Worm (Caenorhabditis elegans) whole organism, late embryonic: ENCODE measurements around the gene C39B10.5.

ENCODE experiments used
- C38D4.7 ChIP-seq: fragments of 200-800 bp; sonication (Bioruptor generic); optimal IDR thresholded peaks from 2 replicates; lab custom pipeline; 2018; ENCODE audit warnings: mild to moderate bottlenecking, missing genetic modification characterization, moderate library complexity, missing compliant biosample characterization
- K02D7.2 ChIP-seq: sonication (generic microtip); optimal IDR thresholded peaks from 2 replicates; lab custom pipeline; 2017; ENCODE audit warnings: mild to moderate bottlenecking, missing genetic modification characterization, missing compliant biosample characterization
- K09A11.1 ChIP-seq: sonication (generic microtip); optimal IDR thresholded peaks from 2 replicates; lab custom pipeline; 2017; ENCODE audit warnings: antibody characterized with exemption, mild to moderate bottlenecking, missing genetic modification characterization, missing compliant biosample characterization; ENCODE audit not compliant: insufficient read depth
- ceh-14 ChIP-seq: sonication (generic microtip); optimal IDR thresholded peaks from 2 replicates; lab custom pipeline; 2016; ENCODE audit warnings: missing genotype, missing genetic modification characterization, missing compliant biosample characterization
- ceh-2 ChIP-seq: sonication (generic microtip); optimal IDR thresholded peaks from 2 replicates; lab custom pipeline; 2016; ENCODE audit warnings: missing genotype, missing genetic modification characterization, missing compliant biosample characterization
- ceh-24 ChIP-seq: sonication (generic microtip); optimal IDR thresholded peaks from 2 replicates; lab custom pipeline; 2016; ENCODE audit warnings: mild to moderate bottlenecking, missing genetic modification characterization, missing compliant biosample characterization
- ceh-30 ChIP-seq: fragments of 150-350 bp; optimal IDR thresholded peaks from 2 replicates; lab custom pipeline; 2014; ENCODE audit warnings: missing biosample characterization, missing genetic modification characterization
- ceh-34 ChIP-seq: sonication (generic microtip); optimal IDR thresholded peaks from 2 replicates; lab custom pipeline; 2016; ENCODE audit warnings: mild to moderate bottlenecking, missing genetic modification characterization, missing compliant biosample characterization
- ceh-48 ChIP-seq: sonication (generic microtip); optimal IDR thresholded peaks from 2 replicates; lab custom pipeline; 2016; ENCODE audit warnings: missing genetic modification characterization, inconsistent platforms, missing compliant biosample characterization
- ceh-9 ChIP-seq: sonication (generic microtip); optimal IDR thresholded peaks from 2 replicates; lab custom pipeline; 2016; ENCODE audit warnings: mild to moderate bottlenecking, missing genetic modification characterization, inconsistent platforms, missing compliant biosample characterization
- dmd-4 ChIP-seq: sonication (generic microtip); optimal IDR thresholded peaks from 2 replicates; lab custom pipeline; 2016; ENCODE audit warnings: borderline replicate concordance, missing genetic modification characterization, missing compliant biosample characterization
- ets-4 ChIP-seq: sonication (generic microtip); optimal IDR thresholded peaks from 2 replicates; lab custom pipeline; 2016; ENCODE audit warnings: missing genetic modification characterization, missing compliant biosample characterization
- eyg-1 ChIP-seq: sonication (generic microtip); optimal IDR thresholded peaks from 2 replicates; lab custom pipeline; 2016; ENCODE audit warnings: missing genotype, missing genetic modification characterization, missing compliant biosample characterization
- fkh-10 ChIP-seq: fragments of 150-350 bp; optimal IDR thresholded peaks from 2 replicates; lab custom pipeline; 2014; ENCODE audit warnings: missing biosample characterization, missing genetic modification reagents, missing genetic modification characterization
- fkh-6 ChIP-seq: sonication (generic microtip); optimal IDR thresholded peaks from 2 replicates; lab custom pipeline; 2016; ENCODE audit warnings: missing genetic modification characterization, missing compliant biosample characterization
- gmeb-2 ChIP-seq: sonication (generic microtip); optimal IDR thresholded peaks from 2 replicates; lab custom pipeline; 2016; ENCODE audit warnings: missing genetic modification characterization, inconsistent platforms, missing compliant biosample characterization
- hlh-30 ChIP-seq: sonication (generic microtip); optimal IDR thresholded peaks from 2 replicates; lab custom pipeline; 2017; ENCODE audit warnings: antibody characterized with exemption, missing genetic modification characterization, missing compliant biosample characterization; ENCODE audit not compliant: insufficient read depth
- hlh-6 ChIP-seq: sonication (generic microtip); optimal IDR thresholded peaks from 2 replicates; lab custom pipeline; 2016; ENCODE audit warnings: missing genotype, missing genetic modification characterization, missing compliant biosample characterization
- hlh-8 ChIP-seq: sonication (generic microtip); optimal IDR thresholded peaks from 2 replicates; lab custom pipeline; 2016; ENCODE audit warnings: missing genotype, missing genetic modification characterization, missing compliant biosample characterization
- madf-2 ChIP-seq: sonication (generic microtip); optimal IDR thresholded peaks from 2 replicates; lab custom pipeline; 2017; ENCODE audit warnings: missing genetic modification characterization, missing compliant biosample characterization
- mec-3 ChIP-seq: sonication (generic microtip); optimal IDR thresholded peaks from 2 replicates; lab custom pipeline; 2016; ENCODE audit warnings: borderline replicate concordance, missing genetic modification characterization, missing compliant biosample characterization
- nhr-232 ChIP-seq: sonication (generic microtip); optimal IDR thresholded peaks from 2 replicates; lab custom pipeline; 2016; ENCODE audit warnings: missing genetic modification characterization, missing compliant biosample characterization
- odd-2 ChIP-seq: sonication (generic microtip); optimal IDR thresholded peaks from 2 replicates; lab custom pipeline; 2017; ENCODE audit warnings: antibody characterized with exemption, mild to moderate bottlenecking, missing genetic modification characterization, missing compliant biosample characterization
- pag-3 ChIP-seq: sonication (generic microtip); optimal IDR thresholded peaks from 2 replicates; lab custom pipeline; 2016; ENCODE audit warnings: missing compliant biosample characterization, missing genetic modification characterization, borderline replicate concordance
- pat-9 ChIP-seq: fragments of 200-800 bp; sonication (Bioruptor generic); optimal IDR thresholded peaks from 2 replicates; lab custom pipeline; 2018; ENCODE audit warnings: mild to moderate bottlenecking, missing genetic modification characterization, moderate library complexity, missing compliant biosample characterization
- pha-2 ChIP-seq: sonication (generic microtip); optimal IDR thresholded peaks from 2 replicates; lab custom pipeline; 2017; ENCODE audit warnings: mild to moderate bottlenecking, missing genetic modification characterization, missing compliant biosample characterization
- pha-4 ChIP-seq: fragments of 150-350 bp; optimal IDR thresholded peaks from 2 replicates; lab custom pipeline; 2018; ENCODE audit warnings: missing biosample characterization, missing genetic modification reagents, missing genetic modification characterization
- pros-1 ChIP-seq: fragments of 150-350 bp; optimal IDR thresholded peaks from 2 replicates; lab custom pipeline; 2014; ENCODE audit warnings: missing biosample characterization, missing genetic modification reagents, missing genetic modification characterization
- rnt-1 ChIP-seq: sonication (generic microtip); optimal IDR thresholded peaks from 2 replicates; lab custom pipeline; 2016; ENCODE audit warnings: missing genetic modification characterization, missing compliant biosample characterization
- sox-2 ChIP-seq: fragments of 200-800 bp; sonication (Bioruptor generic); IDR thresholded peaks from 2 replicates; pipeline ENCODE4 v1.3.6; 2022; ENCODE audit warnings: missing genetic modification reagents, missing genetic modification characterization, missing compliant biosample characterization
- sox-4 ChIP-seq: sonication (generic microtip); optimal IDR thresholded peaks from 2 replicates; lab custom pipeline; 2017; ENCODE audit warnings: mild to moderate bottlenecking, missing genetic modification characterization, inconsistent platforms, missing compliant biosample characterization
- tbx-2 ChIP-seq: sonication (generic microtip); optimal IDR thresholded peaks from 2 replicates; lab custom pipeline; 2016; ENCODE audit warnings: missing genetic modification characterization, missing compliant biosample characterization
- ttx-3 ChIP-seq: sonication (generic microtip); optimal IDR thresholded peaks from 2 replicates; lab custom pipeline; 2016; ENCODE audit warnings: missing genetic modification reagents, missing genetic modification characterization, missing compliant biosample characterization
- unc-3 ChIP-seq, 2 experiments: fragments of 200-800 bp in 1 of 2; sonication (Bioruptor generic) in 1 of 2; sonication (generic microtip) in 1 of 2; conservative IDR thresholded peaks in 1 of 2; optimal IDR thresholded peaks in 1 of 2; 2 replicates each; pipeline versions ENCODE4 v1.3.6 to Lab custom; 2016 to 2022; ENCODE audit warnings: missing compliant biosample characterization in 2 of 2, missing genetic modification characterization in 2 of 2, missing genetic modification reagents in 1 of 2
- unc-42 ChIP-seq: sonication (generic microtip); optimal IDR thresholded peaks from 2 replicates; lab custom pipeline; 2016; ENCODE audit warnings: missing genotype, missing genetic modification characterization, missing compliant biosample characterization
- unc-55 ChIP-seq: sonication (generic microtip); optimal IDR thresholded peaks from 2 replicates; lab custom pipeline; 2017; ENCODE audit warnings: missing biosample characterization, missing genetic modification reagents, missing genetic modification characterization
- ztf-16 ChIP-seq: sonication (generic microtip); optimal IDR thresholded peaks from 2 replicates; lab custom pipeline; 2017; ENCODE audit warnings: missing genetic modification characterization, missing compliant biosample characterization

The C39B10.5 gene

DNA sequence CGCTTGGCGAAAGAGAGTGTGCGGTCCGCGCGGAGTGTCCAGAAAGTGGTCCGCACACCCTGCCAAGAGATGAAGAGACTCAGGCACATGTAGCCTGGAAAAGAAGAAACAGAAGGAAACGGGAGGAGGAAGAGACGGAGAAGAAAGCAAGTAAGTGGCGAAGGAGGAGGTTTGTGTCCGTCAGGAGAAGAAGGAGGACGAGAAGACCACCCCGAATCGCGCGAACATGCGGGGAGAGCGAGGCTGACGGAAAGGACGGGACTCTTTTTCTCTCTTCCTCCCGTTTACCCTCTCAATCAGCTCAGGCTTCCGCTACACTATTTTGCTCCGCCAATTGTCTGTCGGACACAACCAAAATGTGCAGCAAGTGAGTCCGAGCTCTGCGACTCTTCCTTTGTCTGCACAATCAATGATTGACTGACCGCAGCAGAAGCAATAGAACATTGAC, 11.6 kb upstream of the C39B10.5 start (continued):
- TF ChIP-seq dmd-4 (tag; lab: Kevin White, UChicago) = no peak
- peak; percentile 88 for TF ChIP-seq rnt-1 (tag; lab: Kevin White, UChicago)
- TF ChIP-seq K02D7.2 (tag; lab: Kevin White, UChicago) = no peak
- TF ChIP-seq eyg-1 = peak; percentile 15
- TF ChIP-seq fkh-10 (GFP tag; lab: Kevin White, UChicago) = peak; percentile 86
- no peak for TF ChIP-seq pha-2 (tag; lab: Kevin White, UChicago)
- TF ChIP-seq pat-9 = no peak
- peak; percentile 13 for TF ChIP-seq hlh-6 (tag; lab: Kevin White, UChicago)
- TF ChIP-seq ceh-9 = no peak
- 0 out of 2 replicates have a peak, but pooled peaks have one; percentile 30 for TF ChIP-seq sox-2 (GFP tag; lab: Robert Waterston, UW)
- TF ChIP-seq unc-42 (tag; lab: Kevin White, UChicago) = peak; percentile 91
- TF ChIP-seq pros-1 (tag; lab: Kevin White, UChicago) = peak; percentile 84
- TF ChIP-seq ceh-48 = peak; percentile 51
- TF ChIP-seq ceh-34 (tag; lab: Kevin White, UChicago) = peak; percentile 89
- peak; percentile 76 for TF ChIP-seq ceh-14 (tag; lab: Kevin White, UChicago)
- TF ChIP-seq gmeb-2 (tag; lab: Kevin White, UChicago) = no peak
- no peak for TF ChIP-seq ceh-24 (tag; lab: Kevin White, UChicago)
- TF ChIP-seq ttx-3 (tag; lab: Kevin White, UChicago) = peak; percentile 51
- peak; percentile 16 for TF ChIP-seq ceh-2 (tag; lab: Kevin White, UChicago)

DNA sequence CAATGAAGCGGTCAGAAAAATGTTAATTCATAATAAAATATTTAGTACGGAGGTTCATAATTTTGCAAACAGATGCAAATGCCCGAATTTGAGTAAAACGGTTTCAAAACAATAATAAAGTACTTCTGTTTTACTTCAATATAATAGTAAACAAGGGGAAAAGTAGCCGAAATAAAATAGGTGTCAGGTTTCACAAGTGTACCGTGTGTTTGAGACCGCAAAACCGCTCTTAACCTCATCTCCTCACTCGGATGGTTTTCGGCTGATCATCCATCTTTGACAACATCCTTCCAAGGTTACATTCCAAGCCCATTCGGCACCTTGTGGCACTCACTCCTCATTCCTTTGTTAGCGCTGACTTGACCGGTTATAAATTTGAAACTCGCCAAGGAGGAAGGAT, 9.7 kb upstream of the C39B10.5 start:
- no peak for TF ChIP-seq ceh-30 (tag; lab: Kevin White, UChicago)
- TF ChIP-seq ceh-34 (tag; lab: Kevin White, UChicago) = peak; percentile 93
- TF ChIP-seq, all 69 proteins: peak for 1

DNA sequence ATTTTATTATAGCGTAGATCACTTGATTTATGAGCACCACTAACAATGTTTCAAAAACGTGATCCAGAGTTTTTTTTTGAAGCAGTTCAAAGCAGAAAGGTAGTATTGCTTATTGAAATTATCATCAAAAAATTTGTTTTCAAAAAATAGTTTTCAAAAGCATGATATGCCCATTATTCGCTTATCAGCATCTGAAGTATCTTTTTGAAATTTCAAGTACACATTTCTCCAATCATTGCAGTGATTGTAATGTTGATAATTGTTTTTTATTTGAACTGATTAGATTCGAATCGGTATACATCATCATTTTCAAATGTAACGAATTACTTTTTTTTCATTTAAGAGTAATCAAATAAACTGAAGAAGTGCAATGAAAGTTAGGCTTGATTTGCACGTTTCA, 6.4 kb upstream of the C39B10.5 start:
- TF ChIP-seq ceh-30 (tag; lab: Kevin White, UChicago) = no peak
- no peak for TF ChIP-seq ceh-14 (tag; lab: Kevin White, UChicago)
- no peak for TF ChIP-seq fkh-6 (tag; lab: Kevin White, UChicago)
- TF ChIP-seq rnt-1 (tag; lab: Kevin White, UChicago) = no peak
- TF ChIP-seq odd-2 (tag; lab: Kevin White, UChicago) = no peak
- no peak for TF ChIP-seq gmeb-2 (tag; lab: Kevin White, UChicago)
- no peak for TF ChIP-seq pat-9
- no peak for TF ChIP-seq unc-3 (GFP tag; conservative IDR thresholded peaks at IDR 0.05; lab: Robert Waterston, UW)
- TF ChIP-seq unc-3 (tag; optimal IDR thresholded peaks at IDR 0.05; lab: Kevin White, UChicago) = no peak
- TF ChIP-seq ceh-34 (tag; lab: Kevin White, UChicago) = no peak
- TF ChIP-seq C38D4.7 (GFP tag; lab: Kevin White, UChicago) = no peak
- no peak for TF ChIP-seq ets-4 (tag; lab: Kevin White, UChicago)

DNA sequence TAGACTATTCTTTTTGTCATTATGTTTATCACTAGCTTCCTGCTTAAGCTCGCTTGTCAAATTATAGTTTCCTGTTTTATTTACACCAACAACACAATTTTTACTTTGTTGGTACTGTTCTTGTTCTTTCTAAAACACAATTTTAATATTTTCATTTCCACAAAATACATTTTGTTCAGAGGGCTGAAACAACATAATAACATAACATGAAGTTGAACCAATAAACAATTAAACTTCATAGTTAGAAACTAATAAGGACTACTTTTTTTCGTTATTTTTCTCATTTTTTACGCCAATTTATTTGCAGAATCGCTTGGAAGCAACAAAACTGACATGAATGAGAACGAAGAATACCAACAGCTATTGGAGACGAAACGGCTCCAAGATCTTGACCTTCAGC, 3.3 kb upstream of the C39B10.5 start, which contains the start of gene C39B10.3:
TSS of gene C39B10.3 (plus strand) at position 301 of the 400 bp plus-strand sequence.
- no peak for TF ChIP-seq odd-2 (tag; lab: Kevin White, UChicago)
- TF ChIP-seq unc-55 (GFP tag; lab: Kevin White, UChicago) = no peak
- TF ChIP-seq hlh-30 (tag; lab: Kevin White, UChicago) = no peak
- TF ChIP-seq mec-3 (tag; lab: Kevin White, UChicago) = no peak
- no peak for TF ChIP-seq tbx-2 (tag; lab: Kevin White, UChicago)
- TF ChIP-seq pag-3 = no peak
- no peak for TF ChIP-seq pha-2 (tag; lab: Kevin White, UChicago)
- TF ChIP-seq madf-2 (tag; lab: Kevin White, UChicago) = no peak
- TF ChIP-seq hlh-8 (tag; lab: Kevin White, UChicago) = no peak
- TF ChIP-seq ztf-16 (tag; lab: Kevin White, UChicago) = no peak
- no peak for TF ChIP-seq sox-4 (tag; lab: Kevin White, UChicago)
- TF ChIP-seq nhr-232 = no peak
- TF ChIP-seq unc-3 (GFP tag; conservative IDR thresholded peaks at IDR 0.05; lab: Robert Waterston, UW) = no peak
- TF ChIP-seq unc-3 (tag; optimal IDR thresholded peaks at IDR 0.05; lab: Kevin White, UChicago) = no peak
- no peak for TF ChIP-seq K09A11.1 (tag; lab: Kevin White, UChicago)
- no peak for TF ChIP-seq rnt-1 (tag; lab: Kevin White, UChicago)
- no peak for TF ChIP-seq pha-4 (tag; lab: Kevin White, UChicago)
